Worm (Caenorhabditis elegans) whole organism, young adult: ENCODE data around the gene fbxa-78.
"Not testable (repeated sequence)": the region's sequence is repeated elsewhere in the genome, so short reads cannot be mapped to it uniquely, and the experiment has no call there.

Source experiments
- B0035.1 ChIP-seq: sonication (generic microtip); optimal IDR thresholded peaks from 2 replicates; lab custom pipeline; 2016; ENCODE audit warnings: missing genetic modification characterization, mild to moderate bottlenecking, missing compliant biosample characterization, missing genotype, missing genetic modification reagents
- F39B2.1 ChIP-seq: fragments of 200-800 bp; sonication (Bioruptor generic); IDR thresholded peaks from 2 replicates; pipeline ENCODE4 v1.3.6; 2022; ENCODE audit warnings: missing genetic modification reagents, missing genetic modification characterization, missing compliant biosample characterization
- T26A5.8 ChIP-seq: sonication (generic microtip); optimal IDR thresholded peaks from 2 replicates; lab custom pipeline; 2016; ENCODE audit warnings: missing genetic modification characterization, missing compliant biosample characterization
- Y53G8AR.9 ChIP-seq: fragments of 200-800 bp; sonication (Bioruptor generic); conservative IDR thresholded peaks from 2 replicates; pipeline ENCODE4 v1.3.6; 2022; ENCODE audit warnings: missing genetic modification reagents, missing genetic modification characterization, missing compliant biosample characterization
- Y67H2A.10 ChIP-seq: fragments of 200-800 bp; sonication (Bioruptor generic); conservative IDR thresholded peaks from 2 replicates; pipeline ENCODE4 v1.3.6; 2022; ENCODE audit warnings: missing genetic modification reagents, missing genetic modification characterization, missing compliant biosample characterization
- ZK185.1 ChIP-seq: sonication (generic microtip); optimal IDR thresholded peaks from 2 replicates; lab custom pipeline; 2016; ENCODE audit warnings: mild to moderate bottlenecking, missing genetic modification characterization, missing compliant biosample characterization; ENCODE audit not compliant: poor library complexity, severe bottlenecking
- atf-7 ChIP-seq: sonication (generic microtip); optimal IDR thresholded peaks from 2 replicates; lab custom pipeline; 2017; ENCODE audit warnings: mild to moderate bottlenecking, missing genetic modification characterization, missing compliant biosample characterization
- cebp-1 ChIP-seq, 2 experiments: fragments of 200-800 bp in 1 of 2; sonication (Bioruptor generic) in 1 of 2; sonication (generic microtip) in 1 of 2; IDR thresholded peaks in 1 of 2; optimal IDR thresholded peaks in 1 of 2; 2 replicates each; pipeline versions ENCODE4 v1.3.6 to Lab custom; 2017 to 2022; ENCODE audit warnings: missing compliant biosample characterization in 2 of 2, missing genetic modification characterization in 2 of 2, mild to moderate bottlenecking in 1 of 2, missing genetic modification reagents in 1 of 2, moderate library complexity in 1 of 2
- ceh-79 ChIP-seq: sonication (generic microtip); optimal IDR thresholded peaks from 2 replicates; lab custom pipeline; 2017; ENCODE audit warnings: mild to moderate bottlenecking, missing genetic modification characterization, missing compliant biosample characterization
- chd-7 ChIP-seq: sonication (generic microtip); optimal IDR thresholded peaks from 2 replicates; lab custom pipeline; 2016; ENCODE audit warnings: mild to moderate bottlenecking, missing genetic modification characterization, moderate library complexity, missing compliant biosample characterization
- gei-17 ChIP-seq: fragments of 200-800 bp; sonication (Bioruptor generic); optimal IDR thresholded peaks from 2 replicates; lab custom pipeline; 2018; ENCODE audit warnings: mild to moderate bottlenecking, missing genetic modification characterization, missing compliant biosample characterization
- him-1 ChIP-seq: sonication (generic microtip); optimal IDR thresholded peaks from 2 replicates; lab custom pipeline; 2016; ENCODE audit warnings: missing genotype, missing genetic modification reagents, missing genetic modification characterization, missing compliant biosample characterization
- lin-26 ChIP-seq: fragments of 200-800 bp; sonication (Bioruptor generic); IDR thresholded peaks from 2 replicates; pipeline ENCODE4 v1.3.6; 2022; ENCODE audit warnings: missing genetic modification reagents, missing genetic modification characterization, missing compliant biosample characterization
- lin-35 ChIP-seq, 3 experiments: fragments of 150-350 bp in 2 of 3; sonication (generic microtip) in 1 of 3; optimal IDR thresholded peaks; 2 replicates each; lab custom pipeline; 2014 to 2018; ENCODE audit warnings: missing biosample characterization in 3 of 3, missing genetic modification characterization in 3 of 3, missing genetic modification reagents in 3 of 3
- lin-40 ChIP-seq: sonication (generic microtip); optimal IDR thresholded peaks from 2 replicates; lab custom pipeline; 2016; ENCODE audit warnings: missing genetic modification characterization, mild to moderate bottlenecking, missing compliant biosample characterization, missing genotype, missing genetic modification reagents
- lin-54 ChIP-seq: fragments of 200-800 bp; sonication (Bioruptor generic); optimal IDR thresholded peaks from 2 replicates; lab custom pipeline; 2018; ENCODE audit warnings: mild to moderate bottlenecking, missing genetic modification characterization, missing compliant biosample characterization
- lsy-27 ChIP-seq: sonication (generic microtip); optimal IDR thresholded peaks from 2 replicates; lab custom pipeline; 2017; ENCODE audit warnings: missing genetic modification characterization, mild to moderate bottlenecking, missing compliant biosample characterization, antibody characterized with exemption, missing genotype, borderline replicate concordance; ENCODE audit not compliant: insufficient read depth
- madf-6 ChIP-seq: fragments of 200-800 bp; sonication (Bioruptor generic); IDR thresholded peaks from 2 replicates; pipeline ENCODE4 v1.3.6; 2022; ENCODE audit warnings: missing genetic modification reagents, missing genetic modification characterization, missing compliant biosample characterization
- nhr-80 ChIP-seq: sonication (generic microtip); optimal IDR thresholded peaks from 2 replicates; lab custom pipeline; 2016; ENCODE audit warnings: missing genetic modification characterization, missing compliant biosample characterization
- nhr-90 ChIP-seq: sonication (generic microtip); optimal IDR thresholded peaks from 2 replicates; lab custom pipeline; 2016; ENCODE audit warnings: missing genotype, mild to moderate bottlenecking, missing genetic modification characterization, missing compliant biosample characterization
- pbrm-1 ChIP-seq: fragments of 200-800 bp; sonication (Bioruptor generic); IDR thresholded peaks from 2 replicates; pipeline ENCODE4 v1.3.6; 2022; ENCODE audit warnings: missing genetic modification reagents, missing genetic modification characterization, missing compliant biosample characterization
- sdz-38 ChIP-seq: sonication (generic microtip); optimal IDR thresholded peaks from 2 replicates; lab custom pipeline; 2016; ENCODE audit warnings: missing genotype, missing genetic modification characterization, missing compliant biosample characterization
- sea-2 ChIP-seq: fragments of 200-800 bp; sonication (Bioruptor generic); IDR thresholded peaks from 2 replicates; pipeline ENCODE4 v1.3.6; 2022; ENCODE audit warnings: missing genetic modification characterization, missing compliant biosample characterization
- snpc-3.4 ChIP-seq: sonication (generic microtip); optimal IDR thresholded peaks from 2 replicates; lab custom pipeline; 2017; ENCODE audit warnings: missing genetic modification characterization, mild to moderate bottlenecking, missing compliant biosample characterization, antibody characterized with exemption, moderate library complexity, missing genotype, missing genetic modification reagents
- tlf-1 ChIP-seq: fragments of 200-800 bp; sonication (Bioruptor generic); optimal IDR thresholded peaks from 2 replicates; lab custom pipeline; 2018; ENCODE audit warnings: mild to moderate bottlenecking, missing genetic modification characterization, missing compliant biosample characterization
- unc-62 ChIP-seq: fragments of 150-350 bp; optimal IDR thresholded peaks from 2 replicates; lab custom pipeline; 2014; ENCODE audit warnings: missing biosample characterization, missing genetic modification reagents, missing genetic modification characterization
- xnd-1 ChIP-seq: sonication (generic microtip); optimal IDR thresholded peaks from 2 replicates; lab custom pipeline; 2016; ENCODE audit warnings: missing genotype, missing genetic modification reagents, missing genetic modification characterization, missing compliant biosample characterization

Gene fbxa-78

ce11 chrIII:1279197-1279596, 20.9 kb upstream of the fbxa-78 start (continued):
- TF ChIP-seq atf-7 (tag; lab: Kevin White, UChicago) (peak; percentile 64), him-1 (tag; lab: Kevin White, UChicago) (no peak)

- TF ChIP-seq Y53G8AR.9 (GFP tag; lab: Robert Waterston, UW): no peak
- peak; percentile 5 for TF ChIP-seq nhr-80 (tag; lab: Kevin White, UChicago)
- no peak for TF ChIP-seq F39B2.1 (GFP tag; lab: Robert Waterston, UW)
- no peak for TF ChIP-seq tlf-1 (GFP tag; lab: Kevin White, UChicago)
- TF ChIP-seq gei-17 (GFP tag; lab: Kevin White, UChicago): no peak
- TF ChIP-seq xnd-1 (tag; lab: Kevin White, UChicago): no peak
- TF ChIP-seq ceh-79 (tag; lab: Kevin White, UChicago): no peak
- no peak for TF ChIP-seq Y67H2A.10
- TF ChIP-seq nhr-90: no peak
- TF ChIP-seq lin-40 (tag; lab: Kevin White, UChicago): no peak
- no peak for TF ChIP-seq pbrm-1
- no peak for TF ChIP-seq lin-35 (GFP tag; optimal IDR thresholded peaks at IDR 0.05; lab: Kevin White, UChicago)
- TF ChIP-seq cebp-1 (GFP tag; IDR thresholded peaks at IDR 0.05; lab: Robert Waterston, UW): no peak
- peak; percentile 57 for TF ChIP-seq cebp-1 (tag; optimal IDR thresholded peaks at IDR 0.05; lab: Kevin White, UChicago)
Measured at ce11 chrIII:1275513-1275912, 17.3 kb upstream of the fbxa-78 start, which contains the start of gene fbxa-30. TSS of gene fbxa-30 (minus strand) at chrIII:1275613.

ce11 chrIII:1273655-1274328, 15.5 kb upstream of the fbxa-78 start, which contains the start of gene fbxa-29:
TSS of gene fbxa-29 (minus strand) at chrIII:1273705.
- TF ChIP-seq madf-6 (no peak), nhr-80 (tag; lab: Kevin White, UChicago) (peak; percentile 30)

ce11 chrIII:1271378-1271926, 13.2 kb upstream of the fbxa-78 start, which contains the start of gene fbxa-31:
TSS of gene fbxa-31 (minus strand) at chrIII:1271428.
- TF ChIP-seq ZK185.1 (tag; lab: Kevin White, UChicago) (no peak), cebp-1 (GFP tag; IDR thresholded peaks at IDR 0.05; lab: Robert Waterston, UW) (no peak), cebp-1 (tag; optimal IDR thresholded peaks at IDR 0.05; lab: Kevin White, UChicago) (peak; percentile 23), T26A5.8 (tag; lab: Kevin White, UChicago) (no peak), sea-2 (GFP tag; lab: Robert Waterston, UW) (no peak), nhr-80 (tag; lab: Kevin White, UChicago) (peak; percentile 45), snpc-3.4 (tag; lab: Kevin White, UChicago) (no peak), lsy-27 (no peak)

- TF ChIP-seq unc-62 (GFP tag; lab: Kevin White, UChicago): no peak
- no peak for TF ChIP-seq lin-26 (GFP tag; lab: Robert Waterston, UW)
- TF ChIP-seq nhr-80 (tag; lab: Kevin White, UChicago): peak; percentile 36
- no peak for TF ChIP-seq lin-54 (GFP tag; lab: Kevin White, UChicago)
Measured at ce11 chrIII:1269156-1269555, 10.9 kb upstream of the fbxa-78 start, which contains the start of gene fbxa-32. TSS of gene fbxa-32 (minus strand) at chrIII:1269256.

ce11 chrIII:1266799-1267198, 8.5 kb upstream of the fbxa-78 start, which contains the start of gene fbxa-151:
TSS of gene fbxa-151 (minus strand) at chrIII:1266899.
- not testable (repeated sequence) for TF ChIP-seq sdz-38, B0035.1, chd-7 (tag; lab: Kevin White, UChicago)
